Fruit fly (Drosophila melanogaster) whole organism, prepupa: ENCODE data around the gene Septin4.

Source experiments
- CG3032 ChIP-seq: fragments of 200-800 bp; optimal IDR thresholded peaks from 2 replicates; lab custom pipeline; 2019; ENCODE audit warnings: missing biosample characterization, mild to moderate bottlenecking, missing genetic modification characterization, moderate library complexity
- CG6163 ChIP-seq: fragments of 200-800 bp; sonication (Bioruptor generic); IDR thresholded peaks from 3 replicates; pipeline ENCODE4 v1.3.6; 2022; ENCODE audit warnings: missing biosample characterization, missing genetic modification characterization
- CG6808 ChIP-seq: fragments of 200-800 bp; sonication (Bioruptor generic); optimal IDR thresholded peaks from 3 replicates; lab custom pipeline; 2017; ENCODE audit warnings: missing biosample characterization, missing genetic modification characterization, mild to moderate bottlenecking, moderate library complexity, missing genetic modification reagents
- CG8119 ChIP-seq: fragments of 200-800 bp; sonication (Bioruptor generic); IDR thresholded peaks from 3 replicates; pipeline ENCODE4 v1.3.6; 2022; ENCODE audit warnings: missing biosample characterization, missing genetic modification characterization
- CG9139 ChIP-seq: fragments of 200-800 bp; sonication (Bioruptor generic); optimal IDR thresholded peaks from 3 replicates; lab custom pipeline; 2017; ENCODE audit warnings: missing biosample characterization, mild to moderate bottlenecking, missing genetic modification characterization
- Lpt ChIP-seq: fragments of 200-800 bp; sonication (Bioruptor generic); optimal IDR thresholded peaks from 3 replicates; lab custom pipeline; 2016; ENCODE audit warnings: missing biosample characterization, missing genetic modification characterization

DNA sequence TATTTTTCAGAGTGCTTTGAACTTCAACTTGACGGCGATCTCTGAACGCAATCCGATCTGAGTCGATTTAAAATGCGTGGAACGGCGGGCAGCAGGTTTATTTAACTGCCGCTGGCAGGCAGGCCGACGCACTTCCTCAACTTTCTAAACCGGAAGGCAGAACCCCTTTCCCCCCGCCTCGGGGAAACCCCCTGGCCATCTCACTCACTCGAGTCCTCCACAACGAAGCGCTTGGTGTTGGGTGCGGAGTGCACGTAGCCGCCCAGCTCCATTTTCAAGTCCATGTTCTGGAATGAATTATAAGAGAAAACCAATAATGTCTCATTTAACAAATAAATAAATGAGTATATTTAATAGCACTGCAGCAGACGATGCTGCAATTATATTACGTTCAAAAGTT lies 25.1 kb downstream of the Septin4 start:
- TF ChIP-seq CG6163 (GFP tag; lab: Robert Waterston, UW) (no peak), CG9139 (GFP tag; lab: Kevin White, UChicago) (no peak), Lpt (GFP tag; lab: Kevin White, UChicago) (no peak), CG8119 (GFP tag; lab: Robert Waterston, UW) (no peak), CG3032 (no peak), CG6808 (GFP tag; lab: Kevin White, UChicago) (no peak)
